Worm (Caenorhabditis elegans) whole organism, mixed stage, embryonic: Measurements from ENCODE around the gene col-94.

Experiments
- bed-3 ChIP-seq: fragments of 200-800 bp; sonication (Bioruptor generic); optimal IDR thresholded peaks from 3 replicates; lab custom pipeline; 2018; ENCODE audit warnings: mild to moderate bottlenecking, missing genetic modification characterization, moderate library complexity, missing compliant biosample characterization
- blmp-1 ChIP-seq: fragments of 150-350 bp; optimal IDR thresholded peaks from 2 replicates; lab custom pipeline; 2014; ENCODE audit warnings: missing biosample characterization, missing genetic modification characterization
- mab-5 ChIP-seq: fragments of 150-350 bp; optimal IDR thresholded peaks from 2 replicates; lab custom pipeline; 2014; ENCODE audit warnings: missing biosample characterization, missing genetic modification characterization
- mep-1 ChIP-seq: fragments of 150-350 bp; optimal IDR thresholded peaks from 2 replicates; lab custom pipeline; 2017; ENCODE audit warnings: missing biosample characterization, missing genetic modification reagents, missing genetic modification characterization, inconsistent platforms
- nhr-237 ChIP-seq: fragments of 150-350 bp; optimal IDR thresholded peaks from 2 replicates; lab custom pipeline; 2014; ENCODE audit warnings: missing biosample characterization, missing genetic modification characterization
- nhr-28 ChIP-seq: fragments of 150-350 bp; optimal IDR thresholded peaks from 2 replicates; lab custom pipeline; 2014; ENCODE audit warnings: missing biosample characterization, missing genetic modification characterization
- nhr-76 ChIP-seq: sonication (generic microtip); optimal IDR thresholded peaks from 2 replicates; lab custom pipeline; 2017; ENCODE audit warnings: missing biosample characterization, missing genetic modification characterization
- sem-2 ChIP-seq: fragments of 200-800 bp; sonication (Bioruptor generic); optimal IDR thresholded peaks from 2 replicates; lab custom pipeline; 2018; ENCODE audit warnings: mild to moderate bottlenecking, missing genetic modification characterization, missing compliant biosample characterization
- snpc-4 ChIP-seq: fragments of 150-350 bp; optimal IDR thresholded peaks from 2 replicates; lab custom pipeline; 2014; ENCODE audit warnings: missing biosample characterization, missing genetic modification characterization
- sptf-1 ChIP-seq: sonication (generic microtip); optimal IDR thresholded peaks from 2 replicates; lab custom pipeline; 2017; ENCODE audit warnings: mild to moderate bottlenecking, missing genetic modification characterization, moderate library complexity, missing compliant biosample characterization
- unc-62 ChIP-seq: fragments of 150-350 bp; optimal IDR thresholded peaks from 2 replicates; lab custom pipeline; 2014; ENCODE audit warnings: missing biosample characterization, missing genetic modification reagents, missing genetic modification characterization
- zip-8 ChIP-seq: fragments of 150-350 bp; optimal IDR thresholded peaks from 2 replicates; lab custom pipeline; 2014; ENCODE audit warnings: missing biosample characterization, missing genetic modification characterization
- ztf-11 ChIP-seq: fragments of 150-350 bp; optimal IDR thresholded peaks from 2 replicates; lab custom pipeline; 2014; ENCODE audit warnings: missing biosample characterization, missing genetic modification characterization

DNA sequence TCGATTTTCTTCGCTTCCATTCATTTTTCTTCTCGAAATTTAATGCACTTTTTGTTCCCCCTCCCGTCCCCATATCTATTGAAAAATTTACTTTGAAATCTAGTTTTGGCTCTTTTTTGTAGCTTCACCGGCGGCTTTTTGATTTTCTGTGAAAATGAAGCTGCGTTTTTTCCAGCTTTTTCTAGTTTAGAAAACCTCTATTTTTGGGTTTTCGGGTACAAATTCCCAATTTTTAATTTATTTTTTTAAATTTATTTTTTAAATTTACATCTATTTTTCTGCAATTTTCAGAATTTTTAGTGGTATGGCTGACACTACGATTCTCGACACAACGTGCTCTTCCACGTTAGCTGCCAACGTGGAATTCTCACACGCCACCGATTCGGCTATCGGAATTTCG lies 40.5 kb downstream of the col-94 start, which contains the start of gene strd-1:
- TF ChIP-seq snpc-4 (tag; lab: Kevin White, UChicago), result no peak
- no peak for TF ChIP-seq sptf-1
- no peak for TF ChIP-seq blmp-1
- TF ChIP-seq nhr-76, result no peak
- TF ChIP-seq nhr-237 (tag; lab: Kevin White, UChicago), result no peak
- no peak for TF ChIP-seq mab-5
- TF ChIP-seq ztf-11 (tag; lab: Kevin White, UChicago), result no peak
- no peak for TF ChIP-seq sem-2
- no peak for TF ChIP-seq bed-3 (GFP tag; lab: Kevin White, UChicago)
- TF ChIP-seq nhr-28, result no peak
- no peak for TF ChIP-seq unc-62 (GFP tag; lab: Kevin White, UChicago)
- TF ChIP-seq mep-1, result no peak
- no peak for TF ChIP-seq zip-8
